Worm (Caenorhabditis elegans): ENCODE data around the gene F32H5.4.

F32H5.4 gene

ce11 chrV:13313045-13313623, 47.2 kb upstream of the F32H5.4 start, which contains the start of gene C50B6.3 (continued):
- TF ChIP-seq ets-4 (tag; optimal IDR thresholded peaks at IDR 0.05) (peak; percentile 85), hlh-13 (GFP tag; optimal IDR thresholded peaks at IDR 0.05) (no peak), dve-1 (tag; optimal IDR thresholded peaks at IDR 0.05) (no peak), ref-2 (tag; optimal IDR thresholded peaks at IDR 0.05) (peak; percentile 74), F13H6.1 (tag; optimal IDR thresholded peaks at IDR 0.05) (no peak), fkh-6 (tag; optimal IDR thresholded peaks at IDR 0.05) (no peak), ceh-24 (tag; optimal IDR thresholded peaks at IDR 0.05) (no peak), ceh-18 (tag; optimal IDR thresholded peaks at IDR 0.05) (no peak), ceh-19 (GFP tag; optimal IDR thresholded peaks at IDR 0.05) (no peak), tbx-2 (tag; optimal IDR thresholded peaks at IDR 0.05) (peak; percentile 80), K02D7.2 (tag; optimal IDR thresholded peaks at IDR 0.05) (no peak)

- TF ChIP-seq mec-3 (tag; optimal IDR thresholded peaks at IDR 0.05; ENCODE audit: borderline replicate concordance) (no peak), ceh-14 (tag; optimal IDR thresholded peaks at IDR 0.05) (no peak), T23F11.4 (GFP tag; optimal IDR thresholded peaks at IDR 0.05) (no peak), unc-3 (GFP tag; conservative IDR thresholded peaks at IDR 0.05) (no peak), unc-3 (tag; optimal IDR thresholded peaks at IDR 0.05) (no peak), C38D4.7 (GFP tag; optimal IDR thresholded peaks at IDR 0.05) (no peak), elt-2 (tag; optimal IDR thresholded peaks at IDR 0.05) (no peak), ceh-45 (GFP tag; IDR thresholded peaks at IDR 0.05) (no peak)
Observed at ce11 chrV:13317911-13318502, 42.3 kb upstream of the F32H5.4 start, which contains the start of the genes col-161 and srh-18. TSS of gene col-161 (minus strand) at chrV:13318011. TSS of gene srh-18 (plus strand) at chrV:13318452.

ce11 chrV:13320676-13321075, 39.7 kb upstream of the F32H5.4 start, which contains the start of gene srh-15:
TSS of gene srh-15 (plus strand) at chrV:13320976.
- TF ChIP-seq K09A11.1 (tag; optimal IDR thresholded peaks at IDR 0.05; ENCODE audit: insufficient read depth) (no peak), dve-1 (tag; optimal IDR thresholded peaks at IDR 0.05) (no peak), hlh-8 (tag; optimal IDR thresholded peaks at IDR 0.05) (no peak), ceh-19 (GFP tag; optimal IDR thresholded peaks at IDR 0.05) (no peak), che-1 (tag; optimal IDR thresholded peaks at IDR 0.05) (no peak), hlh-13 (GFP tag; optimal IDR thresholded peaks at IDR 0.05) (no peak), ttx-3 (tag; optimal IDR thresholded peaks at IDR 0.05) (no peak), pha-2 (tag; optimal IDR thresholded peaks at IDR 0.05) (no peak), T23F11.4 (GFP tag; optimal IDR thresholded peaks at IDR 0.05) (no peak), tbx-2 (tag; optimal IDR thresholded peaks at IDR 0.05) (no peak), C38D4.7 (GFP tag; optimal IDR thresholded peaks at IDR 0.05) (no peak), hlh-15 (tag; optimal IDR thresholded peaks at IDR 0.05) (no peak), ceh-2 (tag; optimal IDR thresholded peaks at IDR 0.05) (no peak), sox-2 (GFP tag; IDR thresholded peaks at IDR 0.05) (no peak), hlh-6 (tag; optimal IDR thresholded peaks at IDR 0.05) (no peak), pat-9 (tag; optimal IDR thresholded peaks at IDR 0.05) (no peak)

ce11 chrV:13324933-13325760, 35.2 kb upstream of the F32H5.4 start, which contains the start of gene C50B6.7:
TSS of gene C50B6.7 (minus strand) at chrV:13324983.
- no peak for TF ChIP-seq nhr-232 (tag; optimal IDR thresholded peaks at IDR 0.05)
- no peak for TF ChIP-seq ceh-48 (tag; optimal IDR thresholded peaks at IDR 0.05)
- TF ChIP-seq ceh-14 (tag; optimal IDR thresholded peaks at IDR 0.05), result no peak
- no peak for TF ChIP-seq ceh-30 (tag; optimal IDR thresholded peaks at IDR 0.05)
- no peak for TF ChIP-seq nhr-11 (tag; optimal IDR thresholded peaks at IDR 0.05)
- no peak for TF ChIP-seq ceh-45 (GFP tag; IDR thresholded peaks at IDR 0.05)
- TF ChIP-seq ceh-6 (GFP tag; optimal IDR thresholded peaks at IDR 0.05), result no peak
- TF ChIP-seq ztf-16 (tag; optimal IDR thresholded peaks at IDR 0.05), result no peak
- no peak for TF ChIP-seq fax-1 (tag; optimal IDR thresholded peaks at IDR 0.05)
- TF ChIP-seq unc-42 (tag; optimal IDR thresholded peaks at IDR 0.05), result no peak
- TF ChIP-seq ceh-18 (tag; optimal IDR thresholded peaks at IDR 0.05), result no peak
- no peak for TF ChIP-seq K02D7.2 (tag; optimal IDR thresholded peaks at IDR 0.05)
- TF ChIP-seq ets-4 (tag; optimal IDR thresholded peaks at IDR 0.05), result no peak
- TF ChIP-seq ceh-22 (tag; optimal IDR thresholded peaks at IDR 0.05), result no peak
- TF ChIP-seq sox-2 (GFP tag; IDR thresholded peaks at IDR 0.05), result no peak
- no peak for TF ChIP-seq pat-9 (tag; optimal IDR thresholded peaks at IDR 0.05)
- no peak for TF ChIP-seq ceh-9 (tag; optimal IDR thresholded peaks at IDR 0.05)
- no peak for TF ChIP-seq ceh-31 (tag; optimal IDR thresholded peaks at IDR 0.05)
- TF ChIP-seq odd-2 (tag; optimal IDR thresholded peaks at IDR 0.05), result no peak

Measured in whole organism, late embryonic.